Fruit fly (Drosophila melanogaster): ENCODE measurements around the gene CG42266.

The CG42266 gene

DNA sequence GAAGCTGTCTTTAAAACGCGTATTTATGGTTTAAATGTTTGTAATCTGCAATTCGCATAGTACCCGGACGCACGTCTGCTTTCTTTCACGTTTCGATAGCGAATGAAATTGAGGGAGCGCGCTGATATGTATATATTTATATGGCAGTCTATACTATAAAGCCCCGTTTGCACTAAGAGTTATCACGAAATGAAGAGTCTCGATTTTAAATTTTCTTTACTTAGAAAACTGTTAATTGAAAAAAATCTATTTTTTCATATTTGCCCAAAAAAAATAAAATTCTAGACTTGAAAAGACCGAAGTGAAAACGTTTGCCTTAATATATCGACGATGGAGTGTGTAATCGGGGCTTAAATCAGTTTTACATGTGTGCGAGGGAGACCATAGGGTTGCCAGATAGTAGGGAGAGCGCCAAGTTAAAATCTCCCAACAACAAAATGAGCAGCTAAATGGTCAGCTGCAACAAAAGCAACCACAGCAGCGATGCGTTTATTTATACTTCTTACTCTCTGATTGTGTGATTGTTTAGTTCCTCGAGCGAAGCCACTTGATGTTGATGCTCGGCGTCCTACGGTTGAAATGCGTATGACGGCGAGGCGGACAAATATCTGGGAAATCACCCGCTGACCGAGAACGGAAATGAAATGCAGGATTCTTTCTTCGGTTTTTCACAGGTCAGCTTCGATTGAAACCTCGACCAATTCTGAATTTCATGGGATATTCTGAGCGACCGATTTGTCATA is 14.5 kb downstream of the CG42266 start, which contains the start of gene cact (continued):
- peak; percentile 36; the same call in 1 of the 2 replicates for TF ChIP-seq Bgb (GFP tag; IDR thresholded peaks at IDR 0.05; ENCODE audit: partially characterized antibody)
- peak; percentile 83 for TF ChIP-seq CG8765 (GFP tag; IDR thresholded peaks at IDR 0.05)
- TF ChIP-seq tll (GFP tag; optimal IDR thresholded peaks at IDR 0.05): peak; percentile 6 to 74
- TF ChIP-seq Sox102F (GFP tag; optimal IDR thresholded peaks at IDR 0.05): peak; percentile 95

DNA sequence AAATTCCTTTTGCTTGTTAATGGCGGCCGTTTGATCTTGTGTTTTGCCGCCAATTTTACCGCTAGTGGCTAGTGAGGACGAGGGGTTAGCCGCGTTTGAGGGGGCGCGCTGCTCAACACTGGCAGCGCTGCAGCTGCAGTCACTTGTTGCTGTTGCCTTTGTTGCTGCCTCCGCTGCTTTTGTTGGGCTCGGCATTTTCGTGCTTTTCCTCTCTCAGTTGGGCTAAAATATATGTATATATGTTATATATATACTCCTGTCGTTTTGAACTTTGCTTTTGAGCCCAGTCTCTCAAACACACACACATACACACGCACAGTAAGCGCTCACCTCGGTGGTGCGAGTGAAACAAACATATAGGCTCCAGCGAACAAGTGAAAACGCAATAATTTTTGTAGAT is 15.3 kb downstream of the CG42266 start:
- no peak for TF ChIP-seq amos (GFP tag; IDR thresholded peaks at IDR 0.05; ENCODE audit: partially characterized antibody)
- TF ChIP-seq sr (GFP tag; IDR thresholded peaks at IDR 0.05): 0 out of 3 replicates have a peak, but pooled peaks have one; percentile 8
- peak; percentile 83 for TF ChIP-seq cg (GFP tag; optimal IDR thresholded peaks at IDR 0.05)
- peak; percentile 23 for TF ChIP-seq lab (GFP tag; optimal IDR thresholded peaks at IDR 0.05)
- 0 out of 2 replicates have a peak, but pooled peaks have one; percentile 27 for TF ChIP-seq Rfx (GFP tag; IDR thresholded peaks at IDR 0.05)
- peak; percentile 24 for TF ChIP-seq Deaf1 (tag; optimal IDR thresholded peaks at IDR 0.05)
- TF ChIP-seq CG6854 (GFP tag; optimal IDR thresholded peaks at IDR 0.05): no peak
- TF ChIP-seq chinmo (GFP tag; IDR thresholded peaks at IDR 0.05; ENCODE audit: partially characterized antibody): peak; percentile 65; the same call in 3 of the 4 replicates
- TF ChIP-seq so (GFP tag; IDR thresholded peaks at IDR 0.05): 0 out of 3 replicates have a peak, but pooled peaks have one; percentile 25
- peak; percentile 16 for TF ChIP-seq CG7987 (GFP tag; optimal IDR thresholded peaks at IDR 0.05)
- no peak for TF ChIP-seq D19B (GFP tag; optimal IDR thresholded peaks at IDR 0.05)
- TF ChIP-seq Trl (optimal IDR thresholded peaks at IDR 0.05): peak in 1 of 2 experiments; percentile 12
- TF ChIP-seq Trl (GFP tag; optimal IDR thresholded peaks at IDR 0.05): no peak
- no peak for TF ChIP-seq CG13287 (GFP tag; IDR thresholded peaks at IDR 0.05; ENCODE audit: partially characterized antibody)
- no peak for TF ChIP-seq CG4404 (GFP tag; IDR thresholded peaks at IDR 0.05)
- TF ChIP-seq CHES-1-like (GFP tag; optimal IDR thresholded peaks at IDR 0.05): no peak
- no peak for TF ChIP-seq H15 (GFP tag; IDR thresholded peaks at IDR 0.05)
- TF ChIP-seq seq (GFP tag; IDR thresholded peaks at IDR 0.05): peak; percentile 29; the same call in 1 of the 2 replicates
- TF ChIP-seq nom (GFP tag; optimal IDR thresholded peaks at IDR 0.05): peak; percentile 73
- peak; percentile 11; the same call in 1 of the 3 replicates for TF ChIP-seq row (GFP tag; IDR thresholded peaks at IDR 0.05)
- no peak for TF ChIP-seq nerfin-2 (GFP tag; IDR thresholded peaks at IDR 0.05; ENCODE audit: partially characterized antibody)
- TF ChIP-seq inv (GFP tag; IDR thresholded peaks at IDR 0.05; ENCODE audit: partially characterized antibody): no peak
- TF ChIP-seq ara (GFP tag; IDR thresholded peaks at IDR 0.05): peak; percentile 54
- TF ChIP-seq zen2 (GFP tag; IDR thresholded peaks at IDR 0.05; ENCODE audit: partially characterized antibody): no peak
- peak; percentile 43; the same call in 1 of the 2 replicates for TF ChIP-seq chm (GFP tag; IDR thresholded peaks at IDR 0.05)
- TF ChIP-seq lbe (GFP tag; optimal IDR thresholded peaks at IDR 0.05): peak; percentile 59
- TF ChIP-seq CG10274 (GFP tag; optimal IDR thresholded peaks at IDR 0.05): no peak
- TF ChIP-seq CG10267 (tag; optimal IDR thresholded peaks at IDR 0.05): peak; percentile 83
- no peak for TF ChIP-seq NC2α (GFP tag; optimal IDR thresholded peaks at IDR 0.05)
- TF ChIP-seq CG11504 (tag; optimal IDR thresholded peaks at IDR 0.05): peak; percentile 11
- 0 out of 2 replicates have a peak, but pooled peaks have one; percentile 30 for TF ChIP-seq CG32767 (GFP tag; IDR thresholded peaks at IDR 0.05)
- TF ChIP-seq Dp (GFP tag; optimal IDR thresholded peaks at IDR 0.05): peak; percentile 25
- TF ChIP-seq corto (GFP tag; optimal IDR thresholded peaks at IDR 0.05): peak; percentile 62
- peak; percentile 11 for TF ChIP-seq phol (tag; optimal IDR thresholded peaks at IDR 0.05)
- no peak for TF ChIP-seq Xbp1 (GFP tag; optimal IDR thresholded peaks at IDR 0.05)
- TF ChIP-seq pan (optimal IDR thresholded peaks at IDR 0.05): no peak
- TF ChIP-seq pan (GFP tag; optimal IDR thresholded peaks at IDR 0.05 in 1 of 2, IDR thresholded peaks at IDR 0.05 in 1 of 2): peak in 1 of 2 experiments; percentile 74
- TF ChIP-seq CG10321 (GFP tag; IDR thresholded peaks at IDR 0.05): peak; percentile 94
- peak; percentile 82 for TF ChIP-seq scrt (GFP tag; optimal IDR thresholded peaks at IDR 0.05)
- peak; percentile 46 for TF ChIP-seq Med (GFP tag)
- TF ChIP-seq CG1529 (GFP tag; optimal IDR thresholded peaks at IDR 0.05): no peak
- no peak for TF ChIP-seq CG10366 (GFP tag; IDR thresholded peaks at IDR 0.05)

All from whole organism, embryonic.